Worm (Caenorhabditis elegans): ENCODE results near the gene fipr-17.

The fipr-17 gene

ce11 chrIII:10960387-10960786, 47.0 kb downstream of the fipr-17 start:
- TF ChIP-seq nfya-1 (tag; optimal IDR thresholded peaks at IDR 0.05), result no peak
- TF ChIP-seq unc-3 (GFP tag; conservative IDR thresholded peaks at IDR 0.05), result no peak
- TF ChIP-seq unc-3 (tag; optimal IDR thresholded peaks at IDR 0.05), result no peak
- no peak for TF ChIP-seq ceh-9 (tag; optimal IDR thresholded peaks at IDR 0.05)
- no peak for TF ChIP-seq odd-2 (tag; optimal IDR thresholded peaks at IDR 0.05)
- no peak for TF ChIP-seq ets-4 (tag; optimal IDR thresholded peaks at IDR 0.05)
- no peak for TF ChIP-seq che-1 (tag; optimal IDR thresholded peaks at IDR 0.05)
- no peak for TF ChIP-seq pros-1 (tag; optimal IDR thresholded peaks at IDR 0.05)
- no peak for TF ChIP-seq ahr-1 (tag; optimal IDR thresholded peaks at IDR 0.05)

ce11 chrIII:10957710-10958109, 49.7 kb downstream of the fipr-17 start:
- TF ChIP-seq unc-55 (GFP tag; optimal IDR thresholded peaks at IDR 0.05), result peak; percentile 59
- TF ChIP-seq K02D7.2 (tag; optimal IDR thresholded peaks at IDR 0.05), result no peak
- no peak for TF ChIP-seq tbx-7 (tag; optimal IDR thresholded peaks at IDR 0.05)
- no peak for TF ChIP-seq hlh-15 (tag; optimal IDR thresholded peaks at IDR 0.05)
- TF ChIP-seq hlh-13 (GFP tag; optimal IDR thresholded peaks at IDR 0.05), result no peak
- no peak for TF ChIP-seq ceh-14 (tag; optimal IDR thresholded peaks at IDR 0.05)

Measured in whole organism, late embryonic.